ENCODE assay signal across 3 worm cellular contexts in genomic region chrIV:6631704-6632272, ce11.
A peak's percentile ranks its signal among the peaks of the same experiment; 100 is the strongest.
TF ChIP-seq lines count a peak whose summit lies in the region.

TSS of gene cest-5.1 (minus strand) at chrIV:6631754.
TSS of gene C01B10.9 (plus strand) at chrIV:6632222.

TF ChIP-seq in whole organism, L2 larva, 48 proteins besides CTCF, POLR2A, EP300 and RAD21 (continued from another document):
- TF ChIP-seq gmeb-1 (tag; optimal IDR thresholded peaks at IDR 0.05; lab: Kevin White, UChicago) = peak; percentile 94

TF ChIP-seq in whole organism, L4 larva, 104 proteins besides CTCF, POLR2A, EP300 and RAD21 (continued from another document):
- TF ChIP-seq nhr-102 (tag; optimal IDR thresholded peaks at IDR 0.05; lab: Kevin White, UChicago) = peak; percentile 33
- no peak for TF ChIP-seq F37D6.2 (tag; optimal IDR thresholded peaks at IDR 0.05; lab: Kevin White, UChicago)
- 0 out of 2 replicates have a peak, but pooled peaks have one; percentile 31 for TF ChIP-seq madf-9 (GFP tag; conservative IDR thresholded peaks at IDR 0.05; lab: Robert Waterston, UW)
- TF ChIP-seq F49E8.2 (tag; optimal IDR thresholded peaks at IDR 0.05; lab: Kevin White, UChicago; ENCODE audit: borderline replicate concordance) = no peak
- TF ChIP-seq nhr-28 (tag; optimal IDR thresholded peaks at IDR 0.05; lab: Kevin White, UChicago) = peak; percentile 31
- TF ChIP-seq spr-1 (tag; optimal IDR thresholded peaks at IDR 0.05; lab: Kevin White, UChicago) = no peak
- no peak for TF ChIP-seq arid-1 (GFP tag; conservative IDR thresholded peaks at IDR 0.05; lab: Robert Waterston, UW)
- TF ChIP-seq duxl-1 (tag; optimal IDR thresholded peaks at IDR 0.05; lab: Kevin White, UChicago; ENCODE audit: poor library complexity) = peak; percentile 41
- TF ChIP-seq lin-15B (tag; optimal IDR thresholded peaks at IDR 0.05; lab: Kevin White, UChicago) = no peak
- no peak for TF ChIP-seq daf-12 (tag; optimal IDR thresholded peaks at IDR 0.05; lab: Kevin White, UChicago)
- TF ChIP-seq T20F7.1 (GFP tag; optimal IDR thresholded peaks at IDR 0.05; lab: Kevin White, UChicago) = peak; percentile 15
- no peak for TF ChIP-seq jun-1 (tag; optimal IDR thresholded peaks at IDR 0.05; lab: Kevin White, UChicago)
- no peak for TF ChIP-seq vab-7 (GFP tag; IDR thresholded peaks at IDR 0.05; lab: Robert Waterston, UW)
- TF ChIP-seq lsy-2 (tag; optimal IDR thresholded peaks at IDR 0.05; lab: Kevin White, UChicago) = peak in 1 of 2 experiments; percentile 79
- TF ChIP-seq ztf-7 (tag; optimal IDR thresholded peaks at IDR 0.05; lab: Kevin White, UChicago) = no peak
- peak; percentile 74 for TF ChIP-seq lin-38 (GFP tag; IDR thresholded peaks at IDR 0.05; lab: Robert Waterston, UW)
- TF ChIP-seq T26A8.4 (GFP tag; IDR thresholded peaks at IDR 0.05; lab: Robert Waterston, UW) = no peak
- TF ChIP-seq hmg-1.1 (GFP tag; IDR thresholded peaks at IDR 0.05; lab: Robert Waterston, UW) = no peak
- TF ChIP-seq unc-39 (tag; optimal IDR thresholded peaks at IDR 0.05; lab: Kevin White, UChicago) = no peak
- no peak for TF ChIP-seq aha-1 (tag; lab: Kevin White, UChicago)
- TF ChIP-seq snpc-1.2 (GFP tag; IDR thresholded peaks at IDR 0.05; lab: Robert Waterston, UW) = peak; percentile 90
- peak; percentile 99 for TF ChIP-seq mes-2 (tag; optimal IDR thresholded peaks at IDR 0.05; lab: Kevin White, UChicago; ENCODE audit: poor library complexity, severe bottlenecking)
- no peak for TF ChIP-seq aly-2 (tag; optimal IDR thresholded peaks at IDR 0.05; lab: Kevin White, UChicago)
- no peak for TF ChIP-seq tag-97 (GFP tag; IDR thresholded peaks at IDR 0.05; lab: Robert Waterston, UW)
- TF ChIP-seq dve-1 (tag; optimal IDR thresholded peaks at IDR 0.05; lab: Kevin White, UChicago; ENCODE audit: insufficient read depth) = peak; percentile 49
- TF ChIP-seq egl-27 (tag; optimal IDR thresholded peaks at IDR 0.05; lab: Kevin White, UChicago) = no peak
- TF ChIP-seq spr-3 (GFP tag; optimal IDR thresholded peaks at IDR 0.05; lab: Kevin White, UChicago) = no peak
- no peak for TF ChIP-seq attf-4 (tag; optimal IDR thresholded peaks at IDR 0.05; lab: Kevin White, UChicago)
- no peak for TF ChIP-seq sdz-12 (GFP tag; optimal IDR thresholded peaks at IDR 0.05; lab: Kevin White, UChicago)

TF ChIP-seq in whole organism, late embryonic, 69 proteins besides CTCF, POLR2A, EP300 and RAD21 (continued from another document):
- TF ChIP-seq C38D4.7 (GFP tag; optimal IDR thresholded peaks at IDR 0.05; lab: Kevin White, UChicago) = no peak
- peak; percentile 43 for TF ChIP-seq sdc-2 (tag; optimal IDR thresholded peaks at IDR 0.05; lab: Kevin White, UChicago)
- peak; percentile 49 for TF ChIP-seq fkh-6 (tag; optimal IDR thresholded peaks at IDR 0.05; lab: Kevin White, UChicago)
- peak; percentile 60 for TF ChIP-seq mec-3 (tag; optimal IDR thresholded peaks at IDR 0.05; lab: Kevin White, UChicago; ENCODE audit: borderline replicate concordance)
- TF ChIP-seq Y22D7AL.16 (tag; optimal IDR thresholded peaks at IDR 0.05; lab: Kevin White, UChicago) = no peak
- no peak for TF ChIP-seq K02D7.2 (tag; optimal IDR thresholded peaks at IDR 0.05; lab: Kevin White, UChicago)
- peak; percentile 5 for TF ChIP-seq nfya-1 (tag; optimal IDR thresholded peaks at IDR 0.05; lab: Kevin White, UChicago)
- no peak for TF ChIP-seq odd-2 (tag; optimal IDR thresholded peaks at IDR 0.05; lab: Kevin White, UChicago)
- peak; percentile 91 for TF ChIP-seq C08G9.2 (tag; optimal IDR thresholded peaks at IDR 0.05; lab: Kevin White, UChicago)
- peak; percentile 56 for TF ChIP-seq unc-42 (tag; optimal IDR thresholded peaks at IDR 0.05; lab: Kevin White, UChicago)
- TF ChIP-seq gmeb-2 (tag; optimal IDR thresholded peaks at IDR 0.05; lab: Kevin White, UChicago) = no peak
- TF ChIP-seq rnt-1 (tag; optimal IDR thresholded peaks at IDR 0.05; lab: Kevin White, UChicago) = peak; percentile 52
- no peak for TF ChIP-seq ahr-1 (tag; optimal IDR thresholded peaks at IDR 0.05; lab: Kevin White, UChicago)
- no peak for TF ChIP-seq ama-1 (optimal IDR thresholded peaks at IDR 0.05; lab: Kevin White, UChicago)
- no peak for TF ChIP-seq syd-9 (tag; optimal IDR thresholded peaks at IDR 0.05; lab: Kevin White, UChicago)
- no peak for TF ChIP-seq pax-1 (tag; optimal IDR thresholded peaks at IDR 0.05; lab: Kevin White, UChicago)
- TF ChIP-seq nhr-11 (tag; optimal IDR thresholded peaks at IDR 0.05; lab: Kevin White, UChicago) = no peak
- no peak for TF ChIP-seq unc-3 (GFP tag; conservative IDR thresholded peaks at IDR 0.05; lab: Robert Waterston, UW)
- peak; percentile 23 for TF ChIP-seq unc-3 (tag; optimal IDR thresholded peaks at IDR 0.05; lab: Kevin White, UChicago)
- no peak for TF ChIP-seq pha-4 (tag; optimal IDR thresholded peaks at IDR 0.05; lab: Kevin White, UChicago)
- TF ChIP-seq fkh-10 (GFP tag; optimal IDR thresholded peaks at IDR 0.05; lab: Kevin White, UChicago) = no peak
- TF ChIP-seq dmd-4 (tag; optimal IDR thresholded peaks at IDR 0.05; lab: Kevin White, UChicago; ENCODE audit: borderline replicate concordance) = no peak
- no peak for TF ChIP-seq pros-1 (tag; optimal IDR thresholded peaks at IDR 0.05; lab: Kevin White, UChicago)
- peak; percentile 6 for TF ChIP-seq ceh-6 (GFP tag; optimal IDR thresholded peaks at IDR 0.05; lab: Kevin White, UChicago)
- no peak for TF ChIP-seq dve-1 (tag; optimal IDR thresholded peaks at IDR 0.05; lab: Kevin White, UChicago)
- no peak for TF ChIP-seq ceh-48 (tag; optimal IDR thresholded peaks at IDR 0.05; lab: Kevin White, UChicago)
- TF ChIP-seq ceh-30 (tag; optimal IDR thresholded peaks at IDR 0.05; lab: Kevin White, UChicago) = no peak
- no peak for TF ChIP-seq T23F11.4 (GFP tag; optimal IDR thresholded peaks at IDR 0.05; lab: Kevin White, UChicago)
- TF ChIP-seq tbx-2 (tag; optimal IDR thresholded peaks at IDR 0.05; lab: Kevin White, UChicago) = peak; percentile 82
- peak; percentile 33 for TF ChIP-seq lim-6 (tag; optimal IDR thresholded peaks at IDR 0.05; lab: Kevin White, UChicago)
- TF ChIP-seq ttx-3 (tag; optimal IDR thresholded peaks at IDR 0.05; lab: Kevin White, UChicago) = no peak
- TF ChIP-seq ceh-31 (tag; optimal IDR thresholded peaks at IDR 0.05; lab: Kevin White, UChicago) = peak; percentile 95
- no peak for TF ChIP-seq unc-55 (GFP tag; optimal IDR thresholded peaks at IDR 0.05; lab: Kevin White, UChicago)
- no peak for TF ChIP-seq ztf-16 (tag; optimal IDR thresholded peaks at IDR 0.05; lab: Kevin White, UChicago)
- peak; percentile 45 for TF ChIP-seq fax-1 (tag; optimal IDR thresholded peaks at IDR 0.05; lab: Kevin White, UChicago)
- no peak for TF ChIP-seq hlh-15 (tag; optimal IDR thresholded peaks at IDR 0.05; lab: Kevin White, UChicago)
- no peak for TF ChIP-seq ref-2 (tag; optimal IDR thresholded peaks at IDR 0.05; lab: Kevin White, UChicago)
- TF ChIP-seq zip-5 (tag; optimal IDR thresholded peaks at IDR 0.05; lab: Kevin White, UChicago) = peak; percentile 74
- TF ChIP-seq pag-3 (tag; optimal IDR thresholded peaks at IDR 0.05; lab: Kevin White, UChicago; ENCODE audit: borderline replicate concordance) = no peak
- TF ChIP-seq hlh-8 (tag; optimal IDR thresholded peaks at IDR 0.05; lab: Kevin White, UChicago) = peak; percentile 68
- TF ChIP-seq unc-86 (tag; optimal IDR thresholded peaks at IDR 0.05; lab: Kevin White, UChicago) = no peak
- TF ChIP-seq F13H6.1 (tag; optimal IDR thresholded peaks at IDR 0.05; lab: Kevin White, UChicago) = peak; percentile 58
- TF ChIP-seq pat-9 (tag; optimal IDR thresholded peaks at IDR 0.05; lab: Kevin White, UChicago) = no peak
TF ChIP-seq in whole organism, late embryonic: peak in this region for 24.
